Worm (Caenorhabditis elegans) whole organism, L4 larva: ENCODE data around the gene Y62E10A.24.
A peak's percentile ranks its signal among the peaks of the same experiment; 100 is the strongest.

Experiments used
- arid-1 ChIP-seq: fragments of 200-800 bp; sonication (Bioruptor generic); conservative IDR thresholded peaks from 2 replicates; pipeline ENCODE4 v1.3.6; 2022; ENCODE audit warnings: missing genetic modification reagents, missing genetic modification characterization, missing compliant biosample characterization
- dmd-6 ChIP-seq: fragments of 200-800 bp; sonication (Bioruptor generic); IDR thresholded peaks from 2 replicates; pipeline ENCODE4 v1.3.6; 2022; ENCODE audit warnings: missing genetic modification reagents, missing genetic modification characterization, missing compliant biosample characterization
- hlh-30 ChIP-seq: sonication (generic microtip); optimal IDR thresholded peaks from 2 replicates; lab custom pipeline; 2017; ENCODE audit warnings: antibody characterized with exemption, mild to moderate bottlenecking, missing genetic modification characterization, missing compliant biosample characterization; ENCODE audit not compliant: insufficient read depth
- nhr-237 ChIP-seq: sonication (generic microtip); optimal IDR thresholded peaks from 2 replicates; lab custom pipeline; 2017; ENCODE audit warnings: missing biosample characterization, missing genetic modification characterization

- TF ChIP-seq dmd-6 (GFP tag; lab: Robert Waterston, UW): no peak
- peak; percentile 91 for TF ChIP-seq hlh-30 (tag; lab: Kevin White, UChicago)
- TF ChIP-seq nhr-237: no peak
- no peak for TF ChIP-seq arid-1 (GFP tag; lab: Robert Waterston, UW)
Observed at ce11 chrIV:13412845-13413383, 42.4 kb downstream of the Y62E10A.24 start, which contains the start of gene gcl-1.
